Worm (Caenorhabditis elegans) whole organism, L4 larva: ENCODE measurements around the gene hars-1.

Experiments
- aha-1 ChIP-seq: fragments of 150-350 bp; peaks from one replicate; lab custom pipeline; 2014; ENCODE audit warnings: missing biosample characterization, missing genetic modification characterization
- ama-1 ChIP-seq: fragments of 150-350 bp; optimal IDR thresholded peaks from 2 replicates; lab custom pipeline; 2014; ENCODE audit warnings: inconsistent platforms, mixed read lengths
- ceh-32 ChIP-seq: sonication (generic microtip); optimal IDR thresholded peaks from 2 replicates; lab custom pipeline; 2016; ENCODE audit warnings: mild to moderate bottlenecking, missing genetic modification characterization, missing compliant biosample characterization; ENCODE audit not compliant: poor library complexity
- ceh-82 ChIP-seq: sonication (generic microtip); optimal IDR thresholded peaks from 2 replicates; lab custom pipeline; 2017; ENCODE audit warnings: missing biosample characterization, missing genetic modification characterization
- dve-1 ChIP-seq: sonication (generic microtip); optimal IDR thresholded peaks from 2 replicates; lab custom pipeline; 2017; ENCODE audit warnings: antibody characterized with exemption, mild to moderate bottlenecking, missing genetic modification characterization, missing compliant biosample characterization; ENCODE audit not compliant: insufficient read depth
- fkh-10 ChIP-seq: fragments of 150-350 bp; optimal IDR thresholded peaks from 2 replicates; lab custom pipeline; 2014; ENCODE audit warnings: missing biosample characterization, missing genetic modification reagents, missing genetic modification characterization
- fos-1 ChIP-seq: fragments of 150-350 bp; optimal IDR thresholded peaks from 2 replicates; lab custom pipeline; 2014; ENCODE audit warnings: missing biosample characterization, missing genetic modification characterization
- lin-13 ChIP-seq: fragments of 150-350 bp; optimal IDR thresholded peaks from 2 replicates; lab custom pipeline; 2014; ENCODE audit warnings: missing biosample characterization, missing genetic modification reagents, missing genetic modification characterization
- mdl-1 ChIP-seq, 2 experiments: fragments of 150-350 bp in 1 of 2; sonication (generic microtip) in 1 of 2; optimal IDR thresholded peaks; 2 replicates each; lab custom pipeline; 2014 to 2017; ENCODE audit warnings: missing biosample characterization in 2 of 2, missing genetic modification characterization in 2 of 2
- nhr-10 ChIP-seq: fragments of 150-350 bp; optimal IDR thresholded peaks from 2 replicates; lab custom pipeline; 2014; ENCODE audit warnings: missing biosample characterization, missing genetic modification characterization
- nhr-25 ChIP-seq: sonication (generic microtip); optimal IDR thresholded peaks from 2 replicates; lab custom pipeline; 2017; ENCODE audit warnings: missing genetic modification characterization, mild to moderate bottlenecking, missing compliant biosample characterization, antibody characterized with exemption, moderate library complexity, borderline replicate concordance; ENCODE audit not compliant: insufficient read depth
- pqm-1 ChIP-seq: sonication (generic microtip); optimal IDR thresholded peaks from 2 replicates; lab custom pipeline; 2017; ENCODE audit warnings: missing biosample characterization, missing genetic modification characterization
- unc-62 ChIP-seq, 3 experiments: fragments of 150-350 bp in 1 of 3; sonication (generic microtip); optimal IDR thresholded peaks in 2 of 3; peaks in 1 of 3; 1 replicate in 1 of 3; 2 replicates in 2 of 3; lab custom pipeline; 2014 to 2017; ENCODE audit warnings: missing biosample characterization in 3 of 3, missing genetic modification characterization in 3 of 3, missing genetic modification reagents in 3 of 3, missing genotype in 1 of 3
- zag-1 ChIP-seq: fragments of 150-350 bp; optimal IDR thresholded peaks from 2 replicates; lab custom pipeline; 2014; ENCODE audit warnings: missing biosample characterization, missing genetic modification characterization

DNA sequence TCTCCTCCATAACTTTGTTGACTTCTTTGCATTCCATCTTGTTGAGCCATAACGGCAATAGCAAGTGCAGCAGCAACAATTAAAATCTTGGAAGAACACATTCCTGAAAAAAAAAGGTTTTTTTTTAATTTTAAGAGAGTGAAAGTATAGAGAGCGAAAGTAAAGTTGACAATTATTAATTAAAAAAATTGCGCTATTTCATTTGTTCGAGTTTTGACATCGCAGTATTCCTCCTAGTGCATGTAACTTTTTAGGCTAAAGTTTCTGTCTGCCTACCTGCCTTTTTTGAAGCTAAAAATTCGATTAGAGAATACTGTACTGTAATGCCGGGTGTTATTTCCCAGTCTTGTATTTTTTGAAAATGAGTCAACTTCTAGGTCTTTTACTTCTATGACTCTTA is 33.2 kb downstream of the hars-1 start, which contains the start of gene srlf-12:
- TF ChIP-seq pqm-1 (tag; lab: Kevin White, UChicago) (no peak), nhr-10 (tag; lab: Kevin White, UChicago) (no peak), mdl-1 (tag; optimal IDR thresholded peaks at IDR 0.05; lab: Kevin White, UChicago) (no peak), fkh-10 (GFP tag; lab: Kevin White, UChicago) (no peak), dve-1 (tag; lab: Kevin White, UChicago) (no peak), unc-62 (GFP tag; optimal IDR thresholded peaks at IDR 0.05 in 1 of 2; lab: Kevin White, UChicago) (no peak), unc-62 (tag; optimal IDR thresholded peaks at IDR 0.05; lab: Kevin White, UChicago) (no peak), aha-1 (no peak), fos-1 (tag; lab: Kevin White, UChicago) (no peak), ama-1 (no peak), zag-1 (no peak), lin-13 (GFP tag; lab: Kevin White, UChicago) (no peak), ceh-32 (tag; lab: Kevin White, UChicago) (no peak), ceh-82 (no peak), nhr-25 (no peak)
